Worm (Caenorhabditis elegans) whole organism, L4/young adult: ENCODE measurements around the gene T25B9.4.

Source experiments
- W03F9.2 ChIP-seq: fragments of 150-350 bp; optimal IDR thresholded peaks from 2 replicates; lab custom pipeline; 2014; ENCODE audit warnings: missing biosample characterization, missing genetic modification characterization
- dao-5 ChIP-seq: sonication (generic microtip); optimal IDR thresholded peaks from 2 replicates; lab custom pipeline; 2016; ENCODE audit warnings: missing genotype, missing genetic modification characterization, moderate library complexity, missing compliant biosample characterization
- him-1 ChIP-seq: sonication (generic microtip); optimal IDR thresholded peaks from 2 replicates; lab custom pipeline; 2016; ENCODE audit warnings: missing genotype, missing genetic modification reagents, missing genetic modification characterization, missing compliant biosample characterization

- no peak for TF ChIP-seq dao-5 (tag; lab: Kevin White, UChicago)
- TF ChIP-seq W03F9.2 (tag; lab: Kevin White, UChicago), result no peak
- TF ChIP-seq him-1 (tag; lab: Kevin White, UChicago), result no peak
Measured at ce11 chrIV:10754685-10755084, 2.8 kb downstream of the T25B9.4 start, which contains the start of gene T25B9.5.
